Worm (Caenorhabditis elegans): ENCODE results near the gene cyp-35A5.

Gene cyp-35A5

ce11 chrV:3919289-3919688, 16.8 kb upstream of the cyp-35A5 start, which contains the start of gene srx-66:
Gene srx-66, plus strand, starts transcription at chrV:3919589.
- TF ChIP-seq dao-5 (tag; optimal IDR thresholded peaks at IDR 0.05) (no peak), him-1 (tag; optimal IDR thresholded peaks at IDR 0.05) (no peak), W03F9.2 (tag; optimal IDR thresholded peaks at IDR 0.05) (no peak)

ce11 chrV:3921635-3922034, 14.5 kb upstream of the cyp-35A5 start, which contains the start of gene srx-65:
Gene srx-65, plus strand, starts transcription at chrV:3921935.
- TF ChIP-seq him-1 (tag; optimal IDR thresholded peaks at IDR 0.05) (no peak), W03F9.2 (tag; optimal IDR thresholded peaks at IDR 0.05) (no peak), dao-5 (tag; optimal IDR thresholded peaks at IDR 0.05) (no peak)

- no peak for TF ChIP-seq W03F9.2 (tag; optimal IDR thresholded peaks at IDR 0.05)
These were observed 13.6 kb upstream of the cyp-35A5 start for ce11 chrV:3922547-3922946.

ce11 chrV:3927522-3927921, 8.6 kb upstream of the cyp-35A5 start:
- TF ChIP-seq W03F9.2 (tag; optimal IDR thresholded peaks at IDR 0.05), result no peak
- no peak for TF ChIP-seq dao-5 (tag; optimal IDR thresholded peaks at IDR 0.05)
- TF ChIP-seq him-1 (tag; optimal IDR thresholded peaks at IDR 0.05), result no peak

ce11 chrV:3929099-3929498, 7.0 kb upstream of the cyp-35A5 start, which contains the start of gene srx-64:
Gene srx-64, plus strand, starts transcription at chrV:3929399.
- TF ChIP-seq W03F9.2 (tag; optimal IDR thresholded peaks at IDR 0.05) (no peak), him-1 (tag; optimal IDR thresholded peaks at IDR 0.05) (no peak), dao-5 (tag; optimal IDR thresholded peaks at IDR 0.05) (no peak)

- TF ChIP-seq him-1 (tag; optimal IDR thresholded peaks at IDR 0.05) (no peak), W03F9.2 (tag; optimal IDR thresholded peaks at IDR 0.05) (no peak), dao-5 (tag; optimal IDR thresholded peaks at IDR 0.05) (no peak)
These were observed 4.8 kb upstream of the cyp-35A5 start, which contains the start of gene srx-63 for ce11 chrV:3931326-3931725. Gene srx-63, plus strand, starts transcription at chrV:3931626.

ce11 chrV:3938789-3939188, 2.7 kb downstream of the cyp-35A5 start, which contains the start of gene cyp-35B1:
Gene cyp-35B1, plus strand, starts transcription at chrV:3939032.
- TF ChIP-seq W03F9.2 (tag; optimal IDR thresholded peaks at IDR 0.05) (no peak), dao-5 (tag; optimal IDR thresholded peaks at IDR 0.05) (no peak), him-1 (tag; optimal IDR thresholded peaks at IDR 0.05) (no peak)

- no peak for TF ChIP-seq dao-5 (tag; optimal IDR thresholded peaks at IDR 0.05)
These were observed 5.7 kb downstream of the cyp-35A5 start, which contains the start of gene cyp-35B2 for ce11 chrV:3941860-3942259. Gene cyp-35B2, plus strand, starts transcription at chrV:3942160.

ce11 chrV:3943364-3943763, 7.2 kb downstream of the cyp-35A5 start:
- no peak for TF ChIP-seq dao-5 (tag; optimal IDR thresholded peaks at IDR 0.05)
- TF ChIP-seq him-1 (tag; optimal IDR thresholded peaks at IDR 0.05), result no peak
- no peak for TF ChIP-seq W03F9.2 (tag; optimal IDR thresholded peaks at IDR 0.05)

ce11 chrV:3945053-3945452, 8.9 kb downstream of the cyp-35A5 start, which contains the start of gene cyp-35B3:
Gene cyp-35B3, plus strand, starts transcription at chrV:3945353.
- TF ChIP-seq W03F9.2 (tag; optimal IDR thresholded peaks at IDR 0.05), result no peak
- no peak for TF ChIP-seq dao-5 (tag; optimal IDR thresholded peaks at IDR 0.05)
- TF ChIP-seq him-1 (tag; optimal IDR thresholded peaks at IDR 0.05), result no peak

ce11 chrV:3949723-3950122, 13.6 kb downstream of the cyp-35A5 start, which contains the start of gene dach-1:
Gene dach-1, plus strand, starts transcription at chrV:3950023.
- TF ChIP-seq dao-5 (tag; optimal IDR thresholded peaks at IDR 0.05) (no peak), W03F9.2 (tag; optimal IDR thresholded peaks at IDR 0.05) (no peak), him-1 (tag; optimal IDR thresholded peaks at IDR 0.05) (no peak)

- TF ChIP-seq W03F9.2 (tag; optimal IDR thresholded peaks at IDR 0.05), result no peak
- no peak for TF ChIP-seq him-1 (tag; optimal IDR thresholded peaks at IDR 0.05)
These were observed 17.6 kb downstream of the cyp-35A5 start, which contains the start of gene str-247 for ce11 chrV:3953739-3954138. Gene str-247, plus strand, starts transcription at chrV:3954039.

- no peak for TF ChIP-seq W03F9.2 (tag; optimal IDR thresholded peaks at IDR 0.05)
These were observed 21.5 kb downstream of the cyp-35A5 start, which contains the start of gene cyp-34A5 for ce11 chrV:3957608-3958007. Gene cyp-34A5, minus strand, starts transcription at chrV:3957708.

ce11 chrV:3961235-3961634, 25.1 kb downstream of the cyp-35A5 start, which contains the start of gene cyp-34A6:
Gene cyp-34A6, minus strand, starts transcription at chrV:3961335.
- TF ChIP-seq dao-5 (tag; optimal IDR thresholded peaks at IDR 0.05) (no peak), him-1 (tag; optimal IDR thresholded peaks at IDR 0.05) (no peak), W03F9.2 (tag; optimal IDR thresholded peaks at IDR 0.05) (no peak)

ce11 chrV:3963715-3964114, 27.6 kb downstream of the cyp-35A5 start, which contains the start of gene cyp-34A7:
Gene cyp-34A7, minus strand, starts transcription at chrV:3963815.
- no peak for TF ChIP-seq W03F9.2 (tag; optimal IDR thresholded peaks at IDR 0.05)
- no peak for TF ChIP-seq dao-5 (tag; optimal IDR thresholded peaks at IDR 0.05)
- TF ChIP-seq him-1 (tag; optimal IDR thresholded peaks at IDR 0.05), result no peak
